Fruit fly (Drosophila melanogaster): ENCODE measurements around the gene CG3213.

CG3213 gene

DNA sequence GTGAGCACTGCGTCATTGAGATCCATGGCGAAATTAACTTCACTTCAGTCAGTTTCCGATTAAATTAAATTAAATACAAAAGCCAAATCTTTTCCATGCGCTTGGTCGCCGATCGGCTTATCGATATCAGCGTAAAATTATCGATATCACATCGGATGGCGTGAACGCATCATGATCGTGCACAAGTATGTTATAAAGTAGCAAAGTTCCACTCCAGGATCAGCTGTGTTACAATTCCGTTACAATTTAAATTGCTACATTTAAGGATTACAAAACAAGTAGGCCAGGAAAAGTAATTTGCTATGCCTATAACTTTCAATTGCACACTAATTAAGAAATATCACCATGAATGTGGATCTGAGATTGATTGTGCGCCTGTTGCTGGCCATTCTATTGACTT, 49.6 kb downstream of the CG3213 start, which contains the start of the genes Pif1 and CG31776:
Gene Pif1, minus strand, starts transcription at position 136 of the 400 bp plus-strand sequence.
Gene CG31776, plus strand, starts transcription at position 314 of the 400 bp plus-strand sequence.
- TF ChIP-seq noc (tag; optimal IDR thresholded peaks at IDR 0.05) = no peak
